Worm (Caenorhabditis elegans): Measurements from ENCODE around the gene B0432.1.
A peak's percentile ranks its signal among the peaks of the same experiment; 100 is the strongest.

The B0432.1 gene

DNA sequence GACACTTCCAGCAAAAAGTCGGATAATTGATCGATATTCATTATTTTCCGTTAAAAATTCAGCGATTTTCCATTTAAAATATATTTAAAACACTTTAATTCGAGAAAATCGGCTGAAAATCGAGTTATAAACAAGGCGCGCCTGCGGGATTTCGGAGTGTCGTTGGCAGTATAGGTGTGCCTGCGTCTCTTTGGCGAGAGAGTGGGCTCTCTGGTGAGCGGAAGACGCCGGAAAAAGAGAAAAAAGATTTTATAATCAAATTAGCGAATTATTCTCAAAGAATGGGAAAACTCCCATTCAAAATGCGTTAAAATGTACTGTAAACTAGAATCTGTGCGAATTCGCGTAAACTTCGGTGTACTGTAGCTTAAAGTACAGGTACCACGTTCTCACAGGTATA, 50.5 kb downstream of the B0432.1 start, which contains the start of gene D1069.3 (continued):
- no peak for TF ChIP-seq nhr-237 (tag; optimal IDR thresholded peaks at IDR 0.05)
- peak; percentile 51 to 52 for TF ChIP-seq lin-35 (GFP tag; optimal IDR thresholded peaks at IDR 0.05)
- TF ChIP-seq mdl-1 (tag; optimal IDR thresholded peaks at IDR 0.05), result no peak
- TF ChIP-seq ztf-11 (tag; optimal IDR thresholded peaks at IDR 0.05), result no peak
- no peak for TF ChIP-seq mef-2 (tag; optimal IDR thresholded peaks at IDR 0.05)
- peak; percentile 39 for TF ChIP-seq nhr-85 (tag)

Measured in whole organism, L1 larva.